Worm (Caenorhabditis elegans): ENCODE measurements around the gene spdl-1.

ce11 chrII:7792514-7792913 lies 11.1 kb downstream of the spdl-1 start:
- TF ChIP-seq lin-11 (tag; optimal IDR thresholded peaks at IDR 0.05) (no peak), pax-1 (tag; optimal IDR thresholded peaks at IDR 0.05) (no peak), unc-55 (GFP tag; optimal IDR thresholded peaks at IDR 0.05) (no peak), nhr-232 (tag; optimal IDR thresholded peaks at IDR 0.05) (no peak), nhr-11 (tag; optimal IDR thresholded peaks at IDR 0.05) (no peak), sox-2 (GFP tag; IDR thresholded peaks at IDR 0.05) (no peak), ceh-18 (tag; optimal IDR thresholded peaks at IDR 0.05) (no peak), ttx-3 (tag; optimal IDR thresholded peaks at IDR 0.05) (no peak), elt-2 (tag; optimal IDR thresholded peaks at IDR 0.05) (no peak), pag-3 (tag; optimal IDR thresholded peaks at IDR 0.05; ENCODE audit: borderline replicate concordance) (no peak), ztf-16 (tag; optimal IDR thresholded peaks at IDR 0.05) (no peak), hlh-13 (GFP tag; optimal IDR thresholded peaks at IDR 0.05) (no peak)
